Worm (Caenorhabditis elegans): ENCODE measurements around the gene fbxb-71.

- TF ChIP-seq med-1 (GFP tag; optimal IDR thresholded peaks at IDR 0.05; ENCODE audit: insufficient read depth) (no peak), klf-2 (GFP tag; conservative IDR thresholded peaks at IDR 0.05) (no peak), flt-1 (GFP tag; IDR thresholded peaks at IDR 0.05) (no peak), ztf-29 (GFP tag; IDR thresholded peaks at IDR 0.05) (no peak), ztf-23 (GFP tag; IDR thresholded peaks at IDR 0.05) (no peak), T22C8.4 (GFP tag; IDR thresholded peaks at IDR 0.05) (no peak), tab-1 (GFP tag; IDR thresholded peaks at IDR 0.05) (no peak)
Observed at ce11 chrX:3290147-3290546, 27.4 kb downstream of the fbxb-71 start.

Measured in whole organism, midembryonic.